Fruit fly (Drosophila melanogaster) whole organism, embryonic: ENCODE results near the gene Pex10.

Experiments
- Awh ChIP-seq: fragments of 200-800 bp; sonication (Bioruptor generic); IDR thresholded peaks from 2 replicates; pipeline ENCODE4, ENCODE4 v1.3.6; 2022; ENCODE audit warnings: missing biosample characterization, missing genetic modification characterization
- BtbVII ChIP-seq: fragments of 200-800 bp; sonication (Bioruptor generic); optimal IDR thresholded peaks from 3 replicates; lab custom pipeline; 2017; ENCODE audit warnings: missing biosample characterization, mild to moderate bottlenecking, missing genetic modification characterization
- CG10979 ChIP-seq: fragments of 200-800 bp; sonication (Bioruptor generic); optimal IDR thresholded peaks from 2 replicates; lab custom pipeline; 2018; ENCODE audit warnings: missing biosample characterization, mild to moderate bottlenecking, missing genetic modification characterization, moderate library complexity
- CG11093 ChIP-seq: fragments of 200-800 bp; sonication (Bioruptor generic); IDR thresholded peaks from 3 replicates; pipeline ENCODE4 v1.3.6; 2022; ENCODE audit warnings: missing biosample characterization, missing genetic modification characterization
- CG12391 ChIP-seq: fragments of 200-800 bp; sonication (Bioruptor generic); optimal IDR thresholded peaks from 3 replicates; lab custom pipeline; 2018; ENCODE audit warnings: missing biosample characterization, mild to moderate bottlenecking, missing genetic modification characterization, moderate library complexity
- CG12659 ChIP-seq: fragments of 200-800 bp; sonication (Bioruptor generic); optimal IDR thresholded peaks from 3 replicates; lab custom pipeline; 2017; ENCODE audit warnings: mild to moderate bottlenecking, missing biosample characterization, missing genetic modification reagents, missing genetic modification characterization
- CG15011 ChIP-seq: fragments of 200-800 bp; sonication (Bioruptor generic); optimal IDR thresholded peaks from 3 replicates; lab custom pipeline; 2018; ENCODE audit warnings: missing biosample characterization, mild to moderate bottlenecking, missing genetic modification characterization
- CG17359 ChIP-seq: fragments of 200-800 bp; sonication (Bioruptor generic); optimal IDR thresholded peaks from 3 replicates; lab custom pipeline; 2018; ENCODE audit warnings: missing biosample characterization, mild to moderate bottlenecking, missing genetic modification characterization, moderate library complexity
- CG18599 ChIP-seq: fragments of 200-800 bp; sonication (Bioruptor generic); optimal IDR thresholded peaks from 3 replicates; lab custom pipeline; 2017; ENCODE audit warnings: missing biosample characterization, missing genetic modification characterization, mild to moderate bottlenecking, moderate library complexity, missing genetic modification reagents
- CG2678 ChIP-seq: fragments of 200-800 bp; sonication (Bioruptor generic); optimal IDR thresholded peaks from 3 replicates; lab custom pipeline; 2019; ENCODE audit warnings: missing biosample characterization, mild to moderate bottlenecking, missing genetic modification characterization, moderate library complexity
- CG3281 ChIP-seq: fragments of 200-800 bp; sonication (Bioruptor generic); optimal IDR thresholded peaks from 3 replicates; lab custom pipeline; 2017; ENCODE audit warnings: missing biosample characterization, mild to moderate bottlenecking, missing genetic modification characterization
- CG34422 ChIP-seq: fragments of 200-800 bp; sonication (Bioruptor generic); IDR thresholded peaks from 3 replicates; pipeline ENCODE4 v1.3.6; 2022; ENCODE audit warnings: missing biosample characterization, missing genetic modification characterization
- CG3847 ChIP-seq: fragments of 200-800 bp; sonication (Bioruptor generic); IDR thresholded peaks from 2 replicates; pipeline ENCODE4 v1.3.6; 2022; ENCODE audit warnings: missing biosample characterization, missing genetic modification characterization
- CG4707 ChIP-seq: fragments of 200-800 bp; sonication (Bioruptor generic); optimal IDR thresholded peaks from 2 replicates; lab custom pipeline; 2018; ENCODE audit warnings: missing biosample characterization, mild to moderate bottlenecking, missing genetic modification characterization, moderate library complexity
- CG6813 ChIP-seq: fragments of 200-800 bp; sonication (Bioruptor generic); optimal IDR thresholded peaks from 2 replicates; lab custom pipeline; 2017; ENCODE audit warnings: missing biosample characterization, missing genetic modification characterization, mild to moderate bottlenecking, moderate library complexity, missing genetic modification reagents
- CG7987 ChIP-seq: fragments of 200-800 bp; sonication (Bioruptor generic); optimal IDR thresholded peaks from 2 replicates; lab custom pipeline; 2018; ENCODE audit warnings: missing biosample characterization, mild to moderate bottlenecking, missing genetic modification characterization, moderate library complexity
- CG9932 ChIP-seq: fragments of 200-800 bp; sonication (Bioruptor generic); IDR thresholded peaks from 2 replicates; pipeline ENCODE4 v1.3.6; 2022; ENCODE audit warnings: missing biosample characterization, missing genetic modification characterization
- D19B ChIP-seq: fragments of 200-800 bp; sonication (Bioruptor generic); optimal IDR thresholded peaks from 2 replicates; lab custom pipeline; 2017; ENCODE audit warnings: missing biosample characterization, mild to moderate bottlenecking, missing genetic modification characterization
- Dbx ChIP-seq: fragments of 200-800 bp; sonication (Bioruptor generic); IDR thresholded peaks from 3 replicates; pipeline ENCODE4 v1.3.6; 2022; ENCODE audit warnings: missing biosample characterization, missing genetic modification characterization
- Deaf1 ChIP-seq: fragments of 200-800 bp; optimal IDR thresholded peaks from 3 replicates; lab custom pipeline; 2019; ENCODE audit warnings: missing biosample characterization, mild to moderate bottlenecking, missing genetic modification characterization, moderate library complexity
- Dll ChIP-seq: fragments of 200-800 bp; sonication (Bioruptor generic); IDR thresholded peaks from 4 replicates; pipeline ENCODE4 v1.3.6; 2022; ENCODE audit warnings: missing biosample characterization, missing genetic modification characterization; ENCODE audit not compliant: partially characterized antibody
- Max ChIP-seq: fragments of 200-800 bp; sonication (Bioruptor generic); optimal IDR thresholded peaks from 2 replicates; lab custom pipeline; 2016; ENCODE audit warnings: missing biosample characterization, mild to moderate bottlenecking, missing genetic modification characterization
- Med ChIP-seq: fragments of 200-800 bp; sonication (Bioruptor generic); peaks from one replicate; lab custom pipeline; 2016; ENCODE audit warnings: missing biosample characterization, missing genetic modification characterization, mild to moderate bottlenecking, inconsistent platforms, moderate library complexity
- Ptx1 ChIP-seq: fragments of 200-800 bp; sonication (Bioruptor generic); IDR thresholded peaks from 2 replicates; pipeline ENCODE4 v1.3.6; 2022; ENCODE audit warnings: missing biosample characterization, missing genetic modification characterization
- Ravus ChIP-seq: fragments of 200-800 bp; sonication (Bioruptor generic); IDR thresholded peaks from 2 replicates; pipeline ENCODE4 v1.3.6; 2022; ENCODE audit warnings: missing biosample characterization, missing genetic modification characterization
- Sox102F ChIP-seq: fragments of 200-800 bp; sonication (Bioruptor generic); optimal IDR thresholded peaks from 2 replicates; lab custom pipeline; 2018; ENCODE audit warnings: missing biosample characterization, mild to moderate bottlenecking, missing genetic modification characterization, moderate library complexity
- Taf1 ChIP-seq: fragments of 200-800 bp; sonication (Bioruptor generic); IDR thresholded peaks from 2 replicates; pipeline ENCODE4 v1.3.6; 2022; ENCODE audit warnings: missing biosample characterization, missing genetic modification characterization
- Xrp1 ChIP-seq: fragments of 200-800 bp; sonication (Bioruptor generic); IDR thresholded peaks from 2 replicates; pipeline ENCODE4 v1.3.6; 2022; ENCODE audit warnings: missing biosample characterization, missing genetic modification characterization
- ase ChIP-seq: fragments of 200-800 bp; sonication (Bioruptor generic); IDR thresholded peaks from 3 replicates; pipeline ENCODE4 v1.3.6; 2022; ENCODE audit warnings: missing biosample characterization, missing genetic modification characterization
- bab2 ChIP-seq: fragments of 200-800 bp; sonication (Bioruptor generic); optimal IDR thresholded peaks from 2 replicates; lab custom pipeline; 2016; ENCODE audit warnings: missing biosample characterization, missing genetic modification characterization
- bcd ChIP-seq: fragments of 200-800 bp; sonication (Bioruptor generic); optimal IDR thresholded peaks from 2 replicates; lab custom pipeline; 2017; ENCODE audit warnings: missing biosample characterization, mild to moderate bottlenecking, missing genetic modification characterization
- chif ChIP-seq, 2 experiments: fragments of 200-800 bp; sonication (Bioruptor generic); optimal IDR thresholded peaks; 3 replicates each; lab custom pipeline; 2016; ENCODE audit warnings: missing biosample characterization in 2 of 2, missing genetic modification characterization in 2 of 2
- corto ChIP-seq: fragments of 200-800 bp; sonication (Bioruptor generic); optimal IDR thresholded peaks from 2 replicates; lab custom pipeline; 2016; ENCODE audit warnings: missing biosample characterization, mild to moderate bottlenecking, missing genetic modification characterization, moderate library complexity
- dm ChIP-seq: fragments of 200-800 bp; sonication (Bioruptor generic); optimal IDR thresholded peaks from 3 replicates; lab custom pipeline; 2016; ENCODE audit warnings: missing biosample characterization, missing genetic modification characterization
- dysf ChIP-seq: fragments of 200-800 bp; sonication (Bioruptor generic); IDR thresholded peaks from 3 replicates; pipeline ENCODE4 v1.3.6; 2022; ENCODE audit warnings: missing biosample characterization, missing genetic modification characterization
- hkb ChIP-seq, 2 experiments: fragments of 200-800 bp in 1 of 2; fragments of >200 bp in 1 of 2; sonication (Bioruptor generic) in 1 of 2; IDR thresholded peaks in 1 of 2; optimal IDR thresholded peaks in 1 of 2; 2 replicates each; pipeline versions ENCODE4 v1.3.6 to Lab custom; 2017 to 2022; ENCODE audit warnings: missing biosample characterization in 1 of 2, missing genetic modification characterization in 1 of 2
- jing ChIP-seq: fragments of 200-800 bp; sonication (Bioruptor generic); optimal IDR thresholded peaks from 2 replicates; lab custom pipeline; 2018; ENCODE audit warnings: missing biosample characterization, mild to moderate bottlenecking, missing genetic modification characterization
- lilli ChIP-seq: fragments of 200-800 bp; sonication (Bioruptor generic); optimal IDR thresholded peaks from 3 replicates; lab custom pipeline; 2016; ENCODE audit warnings: missing biosample characterization, missing genetic modification characterization
- pan ChIP-seq, 4 experiments: fragments of >200 bp in 3 of 4; fragments of 200-800 bp in 1 of 4; sonication (Bioruptor generic) in 1 of 4; optimal IDR thresholded peaks in 3 of 4; IDR thresholded peaks in 1 of 4; 2 replicates each; pipeline versions ENCODE4 v1.3.6 to Lab custom; 2017 to 2022; ENCODE audit warnings: missing biosample characterization in 2 of 4, missing genetic modification characterization in 2 of 4, mixed read lengths in 1 of 4
- pb ChIP-seq: fragments of 200-800 bp; sonication (Bioruptor generic); optimal IDR thresholded peaks from 3 replicates; lab custom pipeline; 2016; ENCODE audit warnings: missing biosample characterization, missing genetic modification characterization
- phol ChIP-seq: fragments of 200-800 bp; sonication (Bioruptor generic); optimal IDR thresholded peaks from 3 replicates; lab custom pipeline; 2018; ENCODE audit warnings: missing biosample characterization, mild to moderate bottlenecking, missing genetic modification characterization, moderate library complexity
- prd ChIP-seq, 3 experiments: fragments of >200 bp in 2 of 3; fragments of 200-800 bp in 1 of 3; sonication (Bioruptor generic) in 1 of 3; optimal IDR thresholded peaks in 2 of 3; IDR thresholded peaks in 1 of 3; 2 replicates in 2 of 3; 3 replicates in 1 of 3; pipeline versions ENCODE4 v1.3.6 to Lab custom; 2017 to 2022; ENCODE audit warnings: missing biosample characterization in 1 of 3, missing genetic modification characterization in 1 of 3
- sc ChIP-seq, 3 experiments: fragments of >200 bp in 2 of 3; fragments of 200-800 bp in 1 of 3; sonication (Bioruptor generic) in 1 of 3; optimal IDR thresholded peaks; 2 replicates in 2 of 3; 3 replicates in 1 of 3; lab custom pipeline; 2017; ENCODE audit warnings: mild to moderate bottlenecking in 1 of 3, missing biosample characterization in 1 of 3, missing genetic modification characterization in 1 of 3, missing genetic modification reagents in 1 of 3
- slbo ChIP-seq: fragments of 200-800 bp; sonication (Bioruptor generic); IDR thresholded peaks from 2 replicates; pipeline ENCODE4 v1.3.6; 2022; ENCODE audit warnings: missing biosample characterization, missing genetic modification characterization
- sob ChIP-seq: fragments of 200-800 bp; sonication (Bioruptor generic); IDR thresholded peaks from 2 replicates; pipeline ENCODE4 v1.3.6; 2022; ENCODE audit warnings: missing biosample characterization, missing genetic modification characterization
- sr ChIP-seq: fragments of 200-800 bp; sonication (Bioruptor generic); IDR thresholded peaks from 3 replicates; pipeline ENCODE4 v1.3.6; 2022; ENCODE audit warnings: missing biosample characterization, missing genetic modification characterization
- wek ChIP-seq: fragments of 200-800 bp; sonication (Bioruptor generic); optimal IDR thresholded peaks from 3 replicates; lab custom pipeline; 2018; ENCODE audit warnings: missing biosample characterization, mild to moderate bottlenecking, missing genetic modification characterization, moderate library complexity
- zfh2 ChIP-seq: fragments of 200-800 bp; sonication (Bioruptor generic); optimal IDR thresholded peaks from 2 replicates; lab custom pipeline; 2016; ENCODE audit warnings: missing biosample characterization, missing genetic modification characterization

The Pex10 gene

DNA sequence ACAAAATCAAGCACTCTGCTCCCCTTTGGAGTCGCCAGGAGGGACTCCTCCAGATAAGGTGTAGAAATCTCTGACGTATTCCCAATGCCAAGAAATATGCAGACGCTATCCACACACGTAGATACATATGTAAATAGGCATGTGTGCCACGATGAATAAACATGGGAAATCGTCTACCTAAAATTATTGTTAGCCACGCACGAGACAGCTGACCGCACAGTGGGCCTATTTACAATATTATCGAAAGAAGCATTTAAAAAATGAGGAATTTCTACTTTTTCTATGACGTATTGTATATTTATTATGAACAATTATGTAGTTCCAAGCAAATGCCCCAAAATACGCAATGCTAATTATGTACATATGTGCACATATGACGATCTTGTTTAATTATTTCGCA, 8.9 kb upstream of the Pex10 start (continued):
- TF ChIP-seq corto: no peak
- TF ChIP-seq lilli (GFP tag; lab: Kevin White, UChicago): peak; percentile 24
- TF ChIP-seq CG34422 (GFP tag; lab: Robert Waterston, UW): peak; percentile 18; the same call in 1 of the 3 replicates
- peak; percentile 77 for TF ChIP-seq Med (GFP tag; lab: Kevin White, UChicago)
- no peak for TF ChIP-seq pb (GFP tag; lab: Kevin White, UChicago)
- TF ChIP-seq BtbVII (GFP tag; lab: Kevin White, UChicago): peak; percentile 32
- peak; percentile 16 for TF ChIP-seq CG17359 (tag; lab: Kevin White, UChicago)
- peak; percentile 29 for TF ChIP-seq bcd (GFP tag; lab: Kevin White, UChicago)
- peak; percentile 45; the same call in 1 of the 3 replicates for TF ChIP-seq dysf (GFP tag; lab: Robert Waterston, UW)
- TF ChIP-seq CG18599: peak; percentile 11
- peak; percentile 32 for TF ChIP-seq CG6813 (GFP tag; lab: Kevin White, UChicago)
- TF ChIP-seq jing (GFP tag; lab: Kevin White, UChicago): no peak
- peak; percentile 7 for TF ChIP-seq wek
- peak; percentile 4 to 12 for TF ChIP-seq chif (GFP tag; optimal IDR thresholded peaks at IDR 0.05; lab: Kevin White, UChicago)
- peak; percentile 39 for TF ChIP-seq CG15011 (GFP tag; lab: Kevin White, UChicago)
- no peak for TF ChIP-seq prd (optimal IDR thresholded peaks at IDR 0.05; lab: Kevin White, UChicago)
- peak; percentile 60 for TF ChIP-seq prd (GFP tag; IDR thresholded peaks at IDR 0.05; lab: Robert Waterston, UW)
- TF ChIP-seq Awh (GFP tag; lab: Robert Waterston, UW): peak; percentile 12; the same call in 1 of the 2 replicates
- TF ChIP-seq CG4707 (GFP tag; lab: Kevin White, UChicago): peak; percentile 93
- TF ChIP-seq sob (GFP tag; lab: Robert Waterston, UW): peak; percentile 5; the same call in 1 of the 2 replicates
- peak; percentile 2 for TF ChIP-seq CG10979 (tag; lab: Kevin White, UChicago)
- TF ChIP-seq slbo: peak; percentile 42; the same call in 1 of the 2 replicates
- peak; percentile 49 for TF ChIP-seq Sox102F (GFP tag; lab: Kevin White, UChicago)
- TF ChIP-seq zfh2 (GFP tag; lab: Kevin White, UChicago): no peak
- TF ChIP-seq CG7987 (GFP tag; lab: Kevin White, UChicago): peak; percentile 93
- TF ChIP-seq CG3847 (GFP tag; lab: Robert Waterston, UW): no peak
- 0 out of 2 replicates have a peak, but pooled peaks have one; percentile 8 for TF ChIP-seq Taf1
- peak; percentile 20 for TF ChIP-seq bab2 (GFP tag; lab: Kevin White, UChicago)
- TF ChIP-seq ase (GFP tag; lab: Robert Waterston, UW): no peak
- peak; percentile 37 for TF ChIP-seq CG2678
- TF ChIP-seq D19B (GFP tag; lab: Kevin White, UChicago): no peak
- no peak for TF ChIP-seq sc (optimal IDR thresholded peaks at IDR 0.05; lab: Kevin White, UChicago)
- TF ChIP-seq sc (GFP tag; optimal IDR thresholded peaks at IDR 0.05; lab: Kevin White, UChicago): no peak
- TF ChIP-seq Ravus: no peak
- TF ChIP-seq Deaf1 (tag; lab: Kevin White, UChicago): no peak
- no peak for TF ChIP-seq pan (optimal IDR thresholded peaks at IDR 0.05; lab: Kevin White, UChicago)
- TF ChIP-seq pan (GFP tag; optimal IDR thresholded peaks at IDR 0.05 in 1 of 2, IDR thresholded peaks at IDR 0.05 in 1 of 2): no peak
- TF ChIP-seq hkb (optimal IDR thresholded peaks at IDR 0.05; lab: Kevin White, UChicago): no peak
- TF ChIP-seq hkb (GFP tag; IDR thresholded peaks at IDR 0.05; lab: Robert Waterston, UW): peak; percentile 38; the same call in 1 of the 2 replicates
- 0 out of 3 replicates have a peak, but pooled peaks have one; percentile 24 for TF ChIP-seq Dbx (GFP tag; lab: Robert Waterston, UW)
- TF ChIP-seq Ptx1 (GFP tag; lab: Robert Waterston, UW): no peak
- TF ChIP-seq phol: peak; percentile 12
- TF ChIP-seq CG11093 (GFP tag; lab: Robert Waterston, UW): no peak
- peak; percentile 6 for TF ChIP-seq CG3281
- peak; percentile 53 for TF ChIP-seq Xrp1 (GFP tag; lab: Robert Waterston, UW)
- TF ChIP-seq dm (GFP tag; lab: Kevin White, UChicago): no peak
- 0 out of 3 replicates have a peak, but pooled peaks have one; percentile 11 for TF ChIP-seq sr (GFP tag; lab: Robert Waterston, UW)
- peak; percentile 30; the same call in 1 of the 2 replicates for TF ChIP-seq CG9932 (GFP tag; lab: Robert Waterston, UW)
- TF ChIP-seq Dll (GFP tag; lab: Robert Waterston, UW): no peak
- TF ChIP-seq CG12391 (tag; lab: Kevin White, UChicago): peak; percentile 1
- TF ChIP-seq Max: peak; percentile 33
- TF ChIP-seq CG12659 (GFP tag; lab: Kevin White, UChicago): peak; percentile 27
